Fruit fly (Drosophila melanogaster): ENCODE measurements around the gene CG6055.

DNA sequence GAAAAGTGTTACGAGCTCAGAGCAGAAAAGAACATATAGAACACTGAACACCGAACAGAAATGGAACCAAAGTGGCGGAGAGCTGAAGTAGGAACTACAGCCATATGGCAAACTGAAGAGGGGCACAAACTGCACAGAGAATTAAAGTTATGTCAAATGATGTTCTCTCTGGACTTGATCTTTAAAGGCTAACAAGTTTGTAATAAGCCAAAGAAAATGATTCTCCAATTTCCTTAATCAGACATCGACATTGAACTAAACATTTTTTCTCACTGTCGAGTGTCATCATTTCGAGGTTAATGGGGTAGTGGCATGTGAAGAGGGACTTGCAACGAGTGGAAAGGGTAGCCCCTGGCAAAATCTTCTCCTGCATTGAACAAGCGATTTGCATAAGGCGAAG lies 37.4 kb downstream of the CG6055 start:
- TF ChIP-seq cic (GFP tag; optimal IDR thresholded peaks at IDR 0.05) = no peak
- no peak for TF ChIP-seq ovo (GFP tag; optimal IDR thresholded peaks at IDR 0.05)
- TF ChIP-seq tj (GFP tag; optimal IDR thresholded peaks at IDR 0.05) = no peak
- no peak for TF ChIP-seq CG33017 (tag; optimal IDR thresholded peaks at IDR 0.05)
